Fruit fly (Drosophila melanogaster) whole organism, adult: ENCODE data around the gene Ctl2.

Experiments
- CG1620 ChIP-seq: fragments of 200-800 bp; sonication (Bioruptor generic); optimal IDR thresholded peaks from 2 replicates; lab custom pipeline; 2016; ENCODE audit warnings: missing biosample characterization, missing genetic modification characterization
- CG33017 ChIP-seq: fragments of 200-800 bp; sonication (Bioruptor generic); optimal IDR thresholded peaks from 2 replicates; lab custom pipeline; 2018; ENCODE audit warnings: missing biosample characterization, mild to moderate bottlenecking, missing genetic modification characterization, moderate library complexity
- CG5204 ChIP-seq: fragments of 200-800 bp; sonication (Bioruptor generic); optimal IDR thresholded peaks from 2 replicates; lab custom pipeline; 2016; ENCODE audit warnings: missing biosample characterization, missing genetic modification characterization
- Mnt ChIP-seq: fragments of 200-800 bp; sonication (Bioruptor generic); optimal IDR thresholded peaks from 2 replicates; lab custom pipeline; 2016; ENCODE audit warnings: missing biosample characterization, mild to moderate bottlenecking, missing genetic modification characterization
- bab1 ChIP-seq: fragments of 200-800 bp; sonication (Bioruptor generic); optimal IDR thresholded peaks from 3 replicates; lab custom pipeline; 2019; ENCODE audit warnings: missing biosample characterization, mild to moderate bottlenecking, missing genetic modification characterization, moderate library complexity
- cnc ChIP-seq, 2 experiments: fragments of >200 bp; optimal IDR thresholded peaks; 2 replicates each; lab custom pipeline; 2017
- toe ChIP-seq: fragments of 200-800 bp; sonication (Bioruptor generic); optimal IDR thresholded peaks from 2 replicates; lab custom pipeline; 2016; ENCODE audit warnings: missing biosample characterization, missing genetic modification characterization

DNA sequence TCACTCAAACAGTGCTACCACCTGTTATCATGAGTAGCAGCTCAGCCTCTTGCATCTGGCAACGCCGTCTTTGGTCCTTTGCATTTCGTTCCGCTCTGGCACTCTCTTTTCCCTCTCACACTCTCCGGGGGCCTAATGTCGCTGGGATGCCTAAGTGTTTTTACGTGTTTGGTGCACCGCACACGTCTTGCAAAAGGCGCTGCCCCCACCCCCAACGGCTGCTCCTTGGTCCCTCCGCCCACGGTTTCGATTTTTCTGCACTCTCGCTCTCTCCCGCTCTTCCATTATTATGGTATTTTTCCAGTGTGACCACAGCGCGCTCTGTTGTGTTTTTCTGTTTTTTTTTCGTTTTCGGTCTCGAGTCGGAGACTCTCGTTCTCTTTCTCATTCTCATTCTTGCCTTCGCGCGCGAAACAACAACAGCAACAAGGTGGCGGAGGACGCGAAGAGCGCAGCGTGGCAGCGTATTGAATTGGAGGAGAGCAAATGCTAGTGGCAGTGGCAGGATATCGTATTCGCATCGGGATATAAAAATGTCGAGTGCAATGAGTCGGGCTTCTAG, 35.2 kb upstream of the Ctl2 start:
- TF ChIP-seq CG33017 (no peak), Mnt (GFP tag; lab: Kevin White, UChicago) (no peak), CG1620 (no peak), bab1 (GFP tag; lab: Kevin White, UChicago) (no peak), CG5204 (GFP tag; lab: Kevin White, UChicago) (no peak), toe (GFP tag; lab: Kevin White, UChicago) (no peak), cnc (optimal IDR thresholded peaks at IDR 0.05; lab: Kevin White, UChicago) (no peak)
